Fruit fly (Drosophila melanogaster) whole organism, prepupa: Measurements from ENCODE around the gene gammaCOP.

Source experiments
- CG11762 ChIP-seq: fragments of 200-800 bp; sonication (Bioruptor generic); optimal IDR thresholded peaks from 3 replicates; lab custom pipeline; 2016; ENCODE audit warnings: missing biosample characterization, missing genetic modification characterization; ENCODE audit not compliant: insufficient read depth
- CG32006 ChIP-seq: fragments of 200-800 bp; sonication (Bioruptor generic); optimal IDR thresholded peaks from 3 replicates; lab custom pipeline; 2017; ENCODE audit warnings: missing biosample characterization, mild to moderate bottlenecking, missing genetic modification characterization
- CG6854 ChIP-seq: fragments of 200-800 bp; sonication (Bioruptor generic); optimal IDR thresholded peaks from 2 replicates; lab custom pipeline; 2017; ENCODE audit warnings: missing biosample characterization, mild to moderate bottlenecking, missing genetic modification characterization
- Hr38 ChIP-seq: sonication (Bioruptor generic); optimal IDR thresholded peaks from 2 replicates; lab custom pipeline; 2016; ENCODE audit warnings: missing biosample characterization, missing genetic modification characterization
- Hr39 ChIP-seq: fragments of 200-800 bp; sonication (Bioruptor generic); optimal IDR thresholded peaks from 2 replicates; lab custom pipeline; 2016; ENCODE audit warnings: missing biosample characterization, missing genetic modification characterization
- Sox102F ChIP-seq: fragments of 200-800 bp; sonication (Bioruptor generic); optimal IDR thresholded peaks from 2 replicates; lab custom pipeline; 2016; ENCODE audit warnings: missing biosample characterization, mild to moderate bottlenecking, missing genetic modification characterization
- eg ChIP-seq: fragments of 200-800 bp; sonication (Bioruptor generic); IDR thresholded peaks from 3 replicates; pipeline ENCODE4 v1.3.6; 2022; ENCODE audit warnings: missing biosample characterization, missing genetic modification characterization
- pdm3 ChIP-seq: fragments of 200-800 bp; sonication (Bioruptor generic); optimal IDR thresholded peaks from 3 replicates; lab custom pipeline; 2016; ENCODE audit warnings: missing biosample characterization, missing genetic modification characterization
- topi ChIP-seq: fragments of 200-800 bp; sonication (Bioruptor generic); optimal IDR thresholded peaks from 3 replicates; lab custom pipeline; 2016; ENCODE audit warnings: missing biosample characterization, missing genetic modification characterization

DNA sequence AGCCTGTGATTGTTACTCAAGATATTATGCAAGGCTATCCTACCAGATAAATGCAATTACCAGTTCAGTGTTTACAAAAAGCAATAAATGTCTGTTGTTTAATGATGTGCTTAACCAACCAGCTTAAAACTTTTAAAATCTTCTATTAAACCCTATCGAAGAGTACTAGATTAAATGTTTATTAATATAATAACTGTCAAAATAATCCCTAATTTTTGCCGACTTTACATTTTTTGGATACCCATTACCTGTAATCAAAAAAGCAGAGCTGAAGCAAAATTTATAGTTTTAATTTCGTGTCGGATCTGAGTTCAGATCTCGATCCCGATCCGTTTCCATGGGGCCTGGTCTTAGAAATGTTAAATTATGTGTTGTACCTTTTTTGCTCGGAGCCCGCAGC is 18.3 kb downstream of the gammaCOP start, which contains the start of gene CG1638:
- TF ChIP-seq CG11762 (GFP tag; lab: Kevin White, UChicago) (no peak), eg (GFP tag; lab: Robert Waterston, UW) (no peak), Hr39 (no peak), topi (GFP tag; lab: Kevin White, UChicago) (no peak), pdm3 (GFP tag; lab: Kevin White, UChicago) (no peak), Sox102F (GFP tag; lab: Kevin White, UChicago) (no peak), CG32006 (no peak), Hr38 (GFP tag; lab: Kevin White, UChicago) (no peak), CG6854 (GFP tag; lab: Kevin White, UChicago) (no peak)
